Worm (Caenorhabditis elegans): ENCODE measurements around the gene Y67D2.5.

DNA sequence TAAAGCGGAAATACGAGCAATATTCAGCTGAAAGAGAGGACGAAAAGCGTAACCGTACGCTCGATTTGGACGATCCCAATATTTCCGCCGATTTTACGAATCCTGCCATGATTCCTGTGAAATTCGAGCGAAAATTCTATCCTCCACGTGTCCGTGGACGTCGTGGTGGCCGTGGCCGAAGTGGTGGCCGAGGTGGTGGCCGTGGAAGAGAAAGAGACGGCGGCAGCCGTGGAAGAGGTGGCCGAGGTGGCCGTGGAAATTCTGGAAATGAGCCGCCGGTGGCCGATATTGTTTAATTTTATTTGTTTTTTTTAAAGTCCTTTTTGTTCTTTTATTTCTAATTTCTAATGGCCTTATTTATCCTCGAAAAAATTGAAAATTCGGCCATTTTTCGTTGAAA, 31.8 kb downstream of the Y67D2.5 start:
- TF ChIP-seq cog-1 (tag; optimal IDR thresholded peaks at IDR 0.05) = no peak
- TF ChIP-seq T22C8.4 (GFP tag; IDR thresholded peaks at IDR 0.05) = no peak
